Worm (Caenorhabditis elegans) whole organism, L3 larva: ENCODE measurements around the gene W02A2.12.

Experiments used
- R02D3.7 ChIP-seq: fragments of 150-350 bp; optimal IDR thresholded peaks from 2 replicates; lab custom pipeline; 2014; ENCODE audit warnings: missing biosample characterization, missing genetic modification characterization
- egl-27 ChIP-seq: sonication (generic microtip); optimal IDR thresholded peaks from 4 replicates; lab custom pipeline; 2017; ENCODE audit warnings: missing biosample characterization, missing genetic modification reagents, missing genetic modification characterization
- fos-1 ChIP-seq: fragments of 150-350 bp; optimal IDR thresholded peaks from 2 replicates; lab custom pipeline; 2014; ENCODE audit warnings: missing biosample characterization, missing genetic modification characterization
- nhr-23 ChIP-seq: fragments of 150-350 bp; optimal IDR thresholded peaks from 2 replicates; lab custom pipeline; 2014; ENCODE audit warnings: missing biosample characterization, missing genetic modification reagents, missing genetic modification characterization
- pha-4 ChIP-seq: fragments of 150-350 bp; optimal IDR thresholded peaks from 2 replicates; lab custom pipeline; 2014; ENCODE audit warnings: missing biosample characterization, missing genetic modification reagents, missing genetic modification characterization
- skn-1 ChIP-seq: fragments of 150-350 bp; optimal IDR thresholded peaks from 2 replicates; lab custom pipeline; 2014; ENCODE audit warnings: missing biosample characterization, missing genetic modification characterization
- zag-1 ChIP-seq: fragments of 150-350 bp; optimal IDR thresholded peaks from 2 replicates; lab custom pipeline; 2014; ENCODE audit warnings: missing biosample characterization, missing genetic modification characterization

DNA sequence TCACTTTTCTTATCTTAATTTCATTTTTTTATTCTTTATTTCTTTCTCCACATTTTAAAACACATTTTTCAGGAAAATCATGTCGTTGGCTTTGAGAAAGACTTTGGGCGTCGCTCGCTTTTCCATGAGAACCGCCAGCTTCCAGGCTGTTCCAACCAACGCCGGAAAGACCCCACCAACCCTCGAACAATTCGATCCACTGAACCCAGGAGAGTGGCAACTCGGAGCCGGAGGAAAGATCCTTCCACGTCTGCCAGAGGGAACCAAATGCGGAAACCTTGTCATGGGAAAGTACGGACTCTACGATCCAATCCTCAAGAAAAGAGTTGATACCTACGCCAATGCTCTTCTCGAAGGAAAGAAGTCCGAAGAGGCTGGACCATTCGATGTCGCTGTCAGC lies 48.5 kb downstream of the W02A2.12 start, which contains the start of gene kdp-1:
- TF ChIP-seq R02D3.7 (tag; lab: Kevin White, UChicago) (no peak), fos-1 (tag; lab: Kevin White, UChicago) (no peak), egl-27 (tag; lab: Kevin White, UChicago) (no peak), nhr-23 (tag; lab: Kevin White, UChicago) (no peak), pha-4 (no peak), skn-1 (no peak), zag-1 (tag; lab: Kevin White, UChicago) (no peak)
